Worm (Caenorhabditis elegans) whole organism, young adult: Measurements from ENCODE around the gene htp-1.

Source experiments
- B0019.2 ChIP-seq: fragments of 200-800 bp; sonication (Bioruptor generic); conservative IDR thresholded peaks from 2 replicates; pipeline ENCODE4 v1.3.6; 2022; ENCODE audit warnings: missing genetic modification reagents, missing genetic modification characterization, missing compliant biosample characterization
- B0261.1 ChIP-seq: sonication (generic microtip); optimal IDR thresholded peaks from 2 replicates; lab custom pipeline; 2016; ENCODE audit warnings: mild to moderate bottlenecking, missing genetic modification characterization, moderate library complexity, missing compliant biosample characterization
- C06A6.2 ChIP-seq: fragments of 200-800 bp; sonication (Bioruptor generic); conservative IDR thresholded peaks from 2 replicates; pipeline ENCODE4 v1.3.6; 2022; ENCODE audit warnings: missing genetic modification characterization, missing compliant biosample characterization
- D2030.7 ChIP-seq: fragments of 200-800 bp; sonication (Bioruptor generic); IDR thresholded peaks from 2 replicates; pipeline ENCODE4 v1.3.6; 2022; ENCODE audit warnings: missing genetic modification reagents, missing genetic modification characterization, missing compliant biosample characterization
- F23B12.7 ChIP-seq: sonication (generic microtip); optimal IDR thresholded peaks from 2 replicates; lab custom pipeline; 2017; ENCODE audit warnings: missing genetic modification characterization, mild to moderate bottlenecking, missing compliant biosample characterization, antibody characterized with exemption, moderate library complexity; ENCODE audit not compliant: insufficient read depth
- F52B5.7 ChIP-seq: sonication (generic microtip); optimal IDR thresholded peaks from 2 replicates; lab custom pipeline; 2016; ENCODE audit warnings: mild to moderate bottlenecking, missing genetic modification characterization, missing compliant biosample characterization
- F57C9.4 ChIP-seq: sonication (generic microtip); optimal IDR thresholded peaks from 2 replicates; lab custom pipeline; 2017; ENCODE audit warnings: mild to moderate bottlenecking, missing genetic modification characterization, missing compliant biosample characterization
- K11D2.4 ChIP-seq: fragments of 200-800 bp; sonication (Bioruptor generic); IDR thresholded peaks from 2 replicates; pipeline ENCODE4 v1.3.6; 2022; ENCODE audit warnings: missing genetic modification reagents, missing genetic modification characterization, missing compliant biosample characterization
- T07F8.4 ChIP-seq: sonication (generic microtip); optimal IDR thresholded peaks from 2 replicates; lab custom pipeline; 2016; ENCODE audit warnings: mild to moderate bottlenecking, missing genetic modification characterization, moderate library complexity, missing compliant biosample characterization
- Y53F4B.3 ChIP-seq: fragments of 200-800 bp; sonication (Bioruptor generic); IDR thresholded peaks from 2 replicates; pipeline ENCODE4 v1.3.6; 2022; ENCODE audit warnings: missing genetic modification reagents, missing genetic modification characterization, missing compliant biosample characterization
- Y53G8AR.9 ChIP-seq: fragments of 200-800 bp; sonication (Bioruptor generic); conservative IDR thresholded peaks from 2 replicates; pipeline ENCODE4 v1.3.6; 2022; ENCODE audit warnings: missing genetic modification reagents, missing genetic modification characterization, missing compliant biosample characterization
- Y56A3A.18 ChIP-seq: fragments of 200-800 bp; sonication (Bioruptor generic); IDR thresholded peaks from 2 replicates; pipeline ENCODE4 v1.3.6; 2022; ENCODE audit warnings: missing genetic modification reagents, missing genetic modification characterization, missing compliant biosample characterization
- Y79H2A.3 ChIP-seq: fragments of 200-800 bp; sonication (Bioruptor generic); conservative IDR thresholded peaks from 2 replicates; pipeline ENCODE4 v1.3.6; 2022; ENCODE audit warnings: missing genetic modification reagents, missing genetic modification characterization, missing compliant biosample characterization
- akir-1 ChIP-seq: fragments of 200-800 bp; sonication (Bioruptor generic); optimal IDR thresholded peaks from 2 replicates; lab custom pipeline; 2018; ENCODE audit warnings: mild to moderate bottlenecking, missing genetic modification characterization, moderate library complexity, missing compliant biosample characterization
- atf-7 ChIP-seq: sonication (generic microtip); optimal IDR thresholded peaks from 2 replicates; lab custom pipeline; 2017; ENCODE audit warnings: mild to moderate bottlenecking, missing genetic modification characterization, missing compliant biosample characterization
- athp-1 ChIP-seq: sonication (generic microtip); optimal IDR thresholded peaks from 2 replicates; lab custom pipeline; 2017; ENCODE audit warnings: mild to moderate bottlenecking, missing genetic modification characterization, missing compliant biosample characterization
- attf-3 ChIP-seq: fragments of 200-800 bp; sonication (Bioruptor generic); conservative IDR thresholded peaks from 2 replicates; pipeline ENCODE4 v1.3.6; 2022; ENCODE audit warnings: missing genetic modification reagents, missing genetic modification characterization, missing compliant biosample characterization
- attf-5 ChIP-seq: fragments of 200-800 bp; sonication (Bioruptor generic); optimal IDR thresholded peaks from 2 replicates; lab custom pipeline; 2018; ENCODE audit warnings: mild to moderate bottlenecking, missing genetic modification characterization, missing compliant biosample characterization
- ccch-3 ChIP-seq: fragments of 200-800 bp; sonication (Bioruptor generic); optimal IDR thresholded peaks from 2 replicates; lab custom pipeline; 2018; ENCODE audit warnings: mild to moderate bottlenecking, missing genetic modification characterization, missing compliant biosample characterization
- ceh-100 ChIP-seq: fragments of 200-800 bp; sonication (Bioruptor generic); IDR thresholded peaks from 2 replicates; pipeline ENCODE4 v1.3.6; 2022; ENCODE audit warnings: missing genetic modification reagents, missing genetic modification characterization, missing compliant biosample characterization
- ceh-27 ChIP-seq: fragments of 200-800 bp; sonication (Bioruptor generic); optimal IDR thresholded peaks from 2 replicates; lab custom pipeline; 2018; ENCODE audit warnings: mild to moderate bottlenecking, missing genetic modification characterization, moderate library complexity, missing compliant biosample characterization
- ceh-79 ChIP-seq: sonication (generic microtip); optimal IDR thresholded peaks from 2 replicates; lab custom pipeline; 2017; ENCODE audit warnings: mild to moderate bottlenecking, missing genetic modification characterization, missing compliant biosample characterization
- die-1 ChIP-seq: sonication (generic microtip); optimal IDR thresholded peaks from 2 replicates; lab custom pipeline; 2016; ENCODE audit warnings: missing genotype, mild to moderate bottlenecking, missing genetic modification characterization, missing compliant biosample characterization
- dox-1 ChIP-seq: fragments of 200-800 bp; sonication (Bioruptor generic); IDR thresholded peaks from 2 replicates; pipeline ENCODE4 v1.3.6; 2022; ENCODE audit warnings: missing genetic modification reagents, missing genetic modification characterization, missing compliant biosample characterization
- efl-1 ChIP-seq: fragments of 150-350 bp; optimal IDR thresholded peaks from 2 replicates; lab custom pipeline; 2014; ENCODE audit warnings: missing biosample characterization, missing genetic modification reagents, missing genetic modification characterization
- egrh-3 ChIP-seq: fragments of 200-800 bp; sonication (Bioruptor generic); IDR thresholded peaks from 2 replicates; pipeline ENCODE4 v1.3.6; 2022; ENCODE audit warnings: missing genetic modification reagents, missing genetic modification characterization, missing compliant biosample characterization
- ekl-4 ChIP-seq: fragments of 200-800 bp; sonication (Bioruptor generic); IDR thresholded peaks from 2 replicates; pipeline ENCODE4 v1.3.6; 2022; ENCODE audit warnings: missing genetic modification reagents, missing genetic modification characterization, missing compliant biosample characterization
- fkh-3 ChIP-seq: sonication (generic microtip); optimal IDR thresholded peaks from 2 replicates; lab custom pipeline; 2016; ENCODE audit warnings: mild to moderate bottlenecking, missing genetic modification characterization, missing compliant biosample characterization
- gei-17 ChIP-seq: fragments of 200-800 bp; sonication (Bioruptor generic); optimal IDR thresholded peaks from 2 replicates; lab custom pipeline; 2018; ENCODE audit warnings: mild to moderate bottlenecking, missing genetic modification characterization, missing compliant biosample characterization
- hlh-26 ChIP-seq: fragments of 200-800 bp; sonication (Bioruptor generic); conservative IDR thresholded peaks from 2 replicates; pipeline ENCODE4 v1.3.6; 2022; ENCODE audit warnings: missing genetic modification reagents, missing genetic modification characterization, missing compliant biosample characterization
- hmg-1.2 ChIP-seq: fragments of 200-800 bp; sonication (Bioruptor generic); IDR thresholded peaks from 2 replicates; pipeline ENCODE4 v1.3.6; 2022; ENCODE audit warnings: missing genetic modification reagents, missing genetic modification characterization, missing compliant biosample characterization
- hrde-1 ChIP-seq: sonication (generic microtip); optimal IDR thresholded peaks from 2 replicates; lab custom pipeline; 2016; ENCODE audit warnings: missing genetic modification characterization, mild to moderate bottlenecking, missing compliant biosample characterization, moderate library complexity, missing genotype, missing genetic modification reagents, borderline replicate concordance
- madf-10 ChIP-seq: sonication (generic microtip); optimal IDR thresholded peaks from 2 replicates; lab custom pipeline; 2016; ENCODE audit warnings: mild to moderate bottlenecking, missing genetic modification characterization, missing compliant biosample characterization
- madf-6 ChIP-seq: fragments of 200-800 bp; sonication (Bioruptor generic); IDR thresholded peaks from 2 replicates; pipeline ENCODE4 v1.3.6; 2022; ENCODE audit warnings: missing genetic modification reagents, missing genetic modification characterization, missing compliant biosample characterization
- mxl-1 ChIP-seq: sonication (generic microtip); optimal IDR thresholded peaks from 2 replicates; lab custom pipeline; 2016; ENCODE audit warnings: missing genetic modification characterization, missing compliant biosample characterization
- nhr-120 ChIP-seq: fragments of 200-800 bp; sonication (Bioruptor generic); IDR thresholded peaks from 2 replicates; pipeline ENCODE4 v1.3.6; 2022; ENCODE audit warnings: missing genetic modification characterization, missing compliant biosample characterization
- nhr-80 ChIP-seq: sonication (generic microtip); optimal IDR thresholded peaks from 2 replicates; lab custom pipeline; 2016; ENCODE audit warnings: missing genetic modification characterization, missing compliant biosample characterization
- pha-4 ChIP-seq: fragments of 150-350 bp; sonication (generic microtip); optimal IDR thresholded peaks from 2 replicates; lab custom pipeline; 2014; ENCODE audit warnings: missing biosample characterization, missing genetic modification reagents, missing genetic modification characterization
- rcor-1 ChIP-seq: fragments of 200-800 bp; sonication (Bioruptor generic); IDR thresholded peaks from 2 replicates; pipeline ENCODE4 v1.3.6; 2022; ENCODE audit warnings: missing genetic modification reagents, missing genetic modification characterization, missing compliant biosample characterization
- repo-1 ChIP-seq: sonication (generic microtip); optimal IDR thresholded peaks from 2 replicates; lab custom pipeline; 2017; ENCODE audit warnings: mild to moderate bottlenecking, missing genetic modification characterization, missing compliant biosample characterization
- sdz-38 ChIP-seq: sonication (generic microtip); optimal IDR thresholded peaks from 2 replicates; lab custom pipeline; 2016; ENCODE audit warnings: missing genotype, missing genetic modification characterization, missing compliant biosample characterization
- snpc-3.4 ChIP-seq: sonication (generic microtip); optimal IDR thresholded peaks from 2 replicates; lab custom pipeline; 2017; ENCODE audit warnings: missing genetic modification characterization, mild to moderate bottlenecking, missing compliant biosample characterization, antibody characterized with exemption, moderate library complexity, missing genotype, missing genetic modification reagents
- somi-1 ChIP-seq: fragments of 200-800 bp; sonication (Bioruptor generic); optimal IDR thresholded peaks from 2 replicates; lab custom pipeline; 2018; ENCODE audit warnings: mild to moderate bottlenecking, missing genetic modification characterization, missing compliant biosample characterization
- tbp1 ChIP-seq: fragments of 200-800 bp; sonication (Bioruptor generic); optimal IDR thresholded peaks from 2 replicates; lab custom pipeline; 2018; ENCODE audit warnings: mild to moderate bottlenecking, missing genetic modification characterization, missing compliant biosample characterization
- unc-130 ChIP-seq: sonication (generic microtip); optimal IDR thresholded peaks from 2 replicates; lab custom pipeline; 2016; ENCODE audit warnings: missing genetic modification reagents, missing genetic modification characterization, missing compliant biosample characterization
- unc-62 ChIP-seq: fragments of 150-350 bp; optimal IDR thresholded peaks from 2 replicates; lab custom pipeline; 2014; ENCODE audit warnings: missing biosample characterization, missing genetic modification reagents, missing genetic modification characterization
- ztf-18 ChIP-seq: sonication (generic microtip); optimal IDR thresholded peaks from 2 replicates; lab custom pipeline; 2016; ENCODE audit warnings: missing genotype, mild to moderate bottlenecking, missing genetic modification characterization, missing compliant biosample characterization
- ztf-22 ChIP-seq: fragments of 200-800 bp; sonication (Bioruptor generic); optimal IDR thresholded peaks from 2 replicates; lab custom pipeline; 2018; ENCODE audit warnings: mild to moderate bottlenecking, missing genetic modification characterization, moderate library complexity, missing compliant biosample characterization
- ztf-3 ChIP-seq: fragments of 200-800 bp; sonication (Bioruptor generic); optimal IDR thresholded peaks from 2 replicates; lab custom pipeline; 2018; ENCODE audit warnings: mild to moderate bottlenecking, missing genetic modification characterization, missing compliant biosample characterization
- ztf-6 ChIP-seq: fragments of 200-800 bp; sonication (Bioruptor generic); IDR thresholded peaks from 2 replicates; pipeline ENCODE4 v1.3.6; 2022; ENCODE audit warnings: missing genetic modification reagents, missing genetic modification characterization, missing compliant biosample characterization

Gene htp-1

ce11 chrIV:5394687-5395086 is 3.3 kb upstream of the htp-1 start, which contains the start of the genes perm-3 and swsn-6 (continued):
- TF ChIP-seq mxl-1, result no peak
- TF ChIP-seq ztf-3, result no peak
- TF ChIP-seq C06A6.2 (GFP tag; lab: Robert Waterston, UW), result no peak; the same call in 1 of the 2 replicates
- no peak for TF ChIP-seq die-1 (tag; lab: Kevin White, UChicago)
- no peak for TF ChIP-seq ceh-27 (GFP tag; lab: Kevin White, UChicago)
- no peak for TF ChIP-seq attf-3 (GFP tag; lab: Robert Waterston, UW)
- peak; percentile 34 for TF ChIP-seq F23B12.7
- TF ChIP-seq tbp1, result peak; percentile 50
- peak; percentile 70; the same call in 1 of the 2 replicates for TF ChIP-seq madf-6 (GFP tag; lab: Robert Waterston, UW)
- TF ChIP-seq unc-130, result peak; percentile 14
- no peak for TF ChIP-seq Y79H2A.3 (GFP tag; lab: Robert Waterston, UW)
- no peak for TF ChIP-seq akir-1
- TF ChIP-seq rcor-1 (GFP tag; lab: Robert Waterston, UW), result 0 out of 2 replicates have a peak, but pooled peaks have one; percentile 30
- peak; percentile 16 for TF ChIP-seq gei-17 (GFP tag; lab: Kevin White, UChicago)
- no peak for TF ChIP-seq B0019.2 (GFP tag; lab: Robert Waterston, UW)
- no peak for TF ChIP-seq egrh-3 (GFP tag; lab: Robert Waterston, UW)
- TF ChIP-seq fkh-3, result no peak
- TF ChIP-seq repo-1, result no peak
- TF ChIP-seq somi-1 (GFP tag; lab: Kevin White, UChicago), result no peak
- no peak for TF ChIP-seq nhr-120 (GFP tag; lab: Robert Waterston, UW)
- TF ChIP-seq ztf-6, result no peak
- no peak for TF ChIP-seq sdz-38 (tag; lab: Kevin White, UChicago)
- TF ChIP-seq B0261.1, result no peak
- no peak for TF ChIP-seq unc-62
- TF ChIP-seq attf-5 (GFP tag; lab: Kevin White, UChicago), result peak; percentile 73
- no peak for TF ChIP-seq Y56A3A.18 (GFP tag; lab: Robert Waterston, UW)
- TF ChIP-seq ccch-3 (GFP tag; lab: Kevin White, UChicago), result no peak
- TF ChIP-seq athp-1, result no peak
- no peak for TF ChIP-seq K11D2.4
- no peak for TF ChIP-seq F57C9.4 (tag; lab: Kevin White, UChicago)
- TF ChIP-seq nhr-80, result peak; percentile 54
- 0 out of 2 replicates have a peak, but pooled peaks have one; percentile 22 for TF ChIP-seq ceh-100 (GFP tag; lab: Robert Waterston, UW)
- TF ChIP-seq hrde-1 (tag; lab: Kevin White, UChicago), result no peak
- TF ChIP-seq atf-7 (tag; lab: Kevin White, UChicago), result no peak
- TF ChIP-seq ekl-4 (GFP tag; lab: Robert Waterston, UW), result peak; percentile 83
- no peak for TF ChIP-seq ceh-79
- no peak for TF ChIP-seq hlh-26 (GFP tag; lab: Robert Waterston, UW)
- TF ChIP-seq madf-10 (tag; lab: Kevin White, UChicago), result no peak
- TF ChIP-seq hmg-1.2 (GFP tag; lab: Robert Waterston, UW), result peak; percentile 40; the same call in 1 of the 2 replicates
- no peak for TF ChIP-seq snpc-3.4 (tag; lab: Kevin White, UChicago)
- peak; percentile 80; the same call in 1 of the 2 replicates for TF ChIP-seq Y53G8AR.9 (GFP tag; lab: Robert Waterston, UW)
- TF ChIP-seq Y53F4B.3 (GFP tag; lab: Robert Waterston, UW), result no peak
- peak; percentile 46; the same call in 1 of the 2 replicates for TF ChIP-seq D2030.7 (GFP tag; lab: Robert Waterston, UW)
- TF ChIP-seq T07F8.4 (tag; lab: Kevin White, UChicago), result no peak
- peak; percentile 16 for TF ChIP-seq efl-1
- TF ChIP-seq F52B5.7 (tag; lab: Kevin White, UChicago), result no peak
- TF ChIP-seq pha-4 (tag; lab: Kevin White, UChicago), result peak; percentile 0
- peak; percentile 83 for TF ChIP-seq dox-1 (GFP tag; lab: Robert Waterston, UW)
- TF ChIP-seq ztf-18 (tag; lab: Kevin White, UChicago), result peak; percentile 96
- TF ChIP-seq ztf-22 (GFP tag; lab: Kevin White, UChicago), result no peak
